Worm (Caenorhabditis elegans) whole organism, mixed stage, embryonic: ENCODE data around the gene nhr-159.

Experiments
- bed-3 ChIP-seq: fragments of 200-800 bp; sonication (Bioruptor generic); optimal IDR thresholded peaks from 3 replicates; lab custom pipeline; 2018; ENCODE audit warnings: mild to moderate bottlenecking, missing genetic modification characterization, moderate library complexity, missing compliant biosample characterization
- blmp-1 ChIP-seq: fragments of 150-350 bp; optimal IDR thresholded peaks from 2 replicates; lab custom pipeline; 2014; ENCODE audit warnings: missing biosample characterization, missing genetic modification characterization
- ceh-43 ChIP-seq: fragments of 200-800 bp; sonication (Bioruptor generic); optimal IDR thresholded peaks from 2 replicates; lab custom pipeline; 2018; ENCODE audit warnings: mild to moderate bottlenecking, missing genetic modification characterization, moderate library complexity, missing compliant biosample characterization
- lsy-2 ChIP-seq: fragments of 150-350 bp; optimal IDR thresholded peaks from 2 replicates; lab custom pipeline; 2014; ENCODE audit warnings: missing biosample characterization, missing genetic modification characterization
- mep-1 ChIP-seq: fragments of 150-350 bp; optimal IDR thresholded peaks from 2 replicates; lab custom pipeline; 2017; ENCODE audit warnings: missing biosample characterization, missing genetic modification reagents, missing genetic modification characterization, inconsistent platforms
- nhr-2 ChIP-seq: fragments of 150-350 bp; optimal IDR thresholded peaks from 2 replicates; lab custom pipeline; 2014; ENCODE audit warnings: missing biosample characterization, missing genetic modification characterization
- pha-4 ChIP-seq: fragments of 150-350 bp; optimal IDR thresholded peaks from 2 replicates; lab custom pipeline; 2018; ENCODE audit warnings: missing biosample characterization, missing genetic modification reagents, missing genetic modification characterization
- unc-120 ChIP-seq: sonication (generic microtip); optimal IDR thresholded peaks from 2 replicates; lab custom pipeline; 2017; ENCODE audit warnings: missing genetic modification characterization, missing compliant biosample characterization; ENCODE audit not compliant: poor library complexity, severe bottlenecking

nhr-159 gene

DNA sequence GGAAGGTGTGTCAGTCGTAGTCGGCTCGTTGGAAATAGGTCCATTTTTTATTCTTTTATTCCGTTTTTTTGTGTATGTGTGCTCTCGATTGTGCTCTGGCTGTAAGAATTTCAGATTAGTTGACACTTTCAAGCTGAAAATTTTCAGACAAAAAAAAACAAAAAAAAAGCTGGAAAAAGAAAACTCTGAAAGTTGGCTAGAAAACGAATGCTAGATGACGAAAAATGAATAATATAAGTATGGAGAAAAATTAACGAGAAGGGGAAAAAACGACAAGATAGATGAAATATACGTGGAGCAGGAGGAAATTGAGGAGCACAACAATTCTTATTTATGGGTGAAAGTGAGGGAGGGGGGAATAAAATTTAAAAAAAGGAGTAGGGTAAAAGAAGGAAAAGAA is 46.5 kb downstream of the nhr-159 start, which contains the start of gene H10D18.5:
H10D18.5 (minus strand) TSS at position 101 of the 400 bp plus-strand sequence.
- TF ChIP-seq blmp-1 (tag; lab: Kevin White, UChicago) (no peak), mep-1 (no peak), lsy-2 (tag; lab: Kevin White, UChicago) (no peak), unc-120 (tag; lab: Kevin White, UChicago) (no peak), bed-3 (GFP tag; lab: Kevin White, UChicago) (no peak), pha-4 (tag; lab: Kevin White, UChicago) (no peak), ceh-43 (GFP tag; lab: Kevin White, UChicago) (no peak), nhr-2 (tag; lab: Kevin White, UChicago) (no peak)
